Worm (Caenorhabditis elegans) whole organism, midembryonic: ENCODE results near the gene F16G10.13.

Source experiments
- T22C8.4 ChIP-seq: fragments of 200-800 bp; sonication (Bioruptor generic); IDR thresholded peaks from 2 replicates; pipeline ENCODE4 v1.3.6; 2022; ENCODE audit warnings: missing genetic modification characterization, missing compliant biosample characterization
- cog-1 ChIP-seq: sonication (generic microtip); optimal IDR thresholded peaks from 2 replicates; lab custom pipeline; 2016; ENCODE audit warnings: missing genetic modification characterization, missing compliant biosample characterization
- flt-1 ChIP-seq: fragments of 200-800 bp; sonication (Bioruptor generic); IDR thresholded peaks from 2 replicates; pipeline ENCODE4 v1.3.6; 2022; ENCODE audit warnings: missing genetic modification characterization, missing compliant biosample characterization
- klf-2 ChIP-seq: fragments of 200-800 bp; sonication (Bioruptor generic); conservative IDR thresholded peaks from 2 replicates; pipeline ENCODE4 v1.3.6; 2022; ENCODE audit warnings: missing genetic modification reagents, missing genetic modification characterization, missing compliant biosample characterization
- med-1 ChIP-seq: sonication (generic microtip); optimal IDR thresholded peaks from 2 replicates; lab custom pipeline; 2017; ENCODE audit warnings: missing genetic modification characterization, mild to moderate bottlenecking, missing compliant biosample characterization, antibody characterized with exemption, missing genetic modification reagents; ENCODE audit not compliant: insufficient read depth
- ref-1 ChIP-seq: fragments of 200-800 bp; sonication (Bioruptor generic); conservative IDR thresholded peaks from 2 replicates; pipeline ENCODE4 v1.3.6; 2022; ENCODE audit warnings: missing genetic modification reagents, missing genetic modification characterization, missing compliant biosample characterization
- tab-1 ChIP-seq: fragments of 200-800 bp; sonication (Bioruptor generic); IDR thresholded peaks from 2 replicates; pipeline ENCODE4 v1.3.6; 2022; ENCODE audit warnings: missing genetic modification characterization, missing compliant biosample characterization
- ztf-23 ChIP-seq: fragments of 200-800 bp; sonication (Bioruptor generic); IDR thresholded peaks from 2 replicates; pipeline ENCODE4 v1.3.6; 2022; ENCODE audit warnings: missing genetic modification reagents, missing genetic modification characterization, missing compliant biosample characterization
- ztf-29 ChIP-seq: fragments of 200-800 bp; sonication (Bioruptor generic); IDR thresholded peaks from 2 replicates; pipeline ENCODE4 v1.3.6; 2022; ENCODE audit warnings: missing genetic modification reagents, missing genetic modification characterization, missing compliant biosample characterization

Gene F16G10.13

DNA sequence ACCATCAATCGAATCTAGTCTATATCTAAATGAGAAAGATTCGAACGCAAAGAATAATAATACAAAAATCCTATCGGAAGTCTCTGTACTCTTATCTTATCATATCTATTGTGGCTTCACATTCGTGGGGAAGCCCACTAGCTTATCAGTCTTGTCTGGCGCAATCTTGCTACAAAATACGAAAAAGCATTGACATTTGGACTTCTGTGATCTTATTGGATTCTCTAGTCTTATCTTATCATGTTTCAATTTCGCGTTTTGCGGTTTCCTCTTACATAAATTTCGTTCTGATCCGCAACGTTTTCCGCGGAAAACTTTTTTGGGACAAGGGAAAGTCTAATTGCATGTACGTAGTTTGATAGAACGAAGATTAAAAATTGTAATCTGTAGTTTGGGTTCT lies 4.0 kb upstream of the F16G10.13 start:
- TF ChIP-seq tab-1 (GFP tag; lab: Robert Waterston, UW) (no peak), med-1 (GFP tag; lab: Kevin White, UChicago) (no peak), klf-2 (GFP tag; lab: Robert Waterston, UW) (no peak), cog-1 (tag; lab: Kevin White, UChicago) (no peak), ztf-29 (GFP tag; lab: Robert Waterston, UW) (no peak), T22C8.4 (GFP tag; lab: Robert Waterston, UW) (no peak), ref-1 (GFP tag; lab: Robert Waterston, UW) (no peak), flt-1 (no peak), ztf-23 (GFP tag; lab: Robert Waterston, UW) (no peak)

ce11 chrII:2398884-2399283 lies 3.1 kb upstream of the F16G10.13 start, which contains the start of gene F16G10.14:
F16G10.14 (minus strand) TSS chrII:2398984.
- TF ChIP-seq klf-2 (GFP tag; lab: Robert Waterston, UW) (no peak), ref-1 (GFP tag; lab: Robert Waterston, UW) (no peak), tab-1 (GFP tag; lab: Robert Waterston, UW) (no peak), ztf-23 (GFP tag; lab: Robert Waterston, UW) (no peak), ztf-29 (GFP tag; lab: Robert Waterston, UW) (no peak), T22C8.4 (GFP tag; lab: Robert Waterston, UW) (no peak), flt-1 (no peak), cog-1 (tag; lab: Kevin White, UChicago) (no peak)

DNA sequence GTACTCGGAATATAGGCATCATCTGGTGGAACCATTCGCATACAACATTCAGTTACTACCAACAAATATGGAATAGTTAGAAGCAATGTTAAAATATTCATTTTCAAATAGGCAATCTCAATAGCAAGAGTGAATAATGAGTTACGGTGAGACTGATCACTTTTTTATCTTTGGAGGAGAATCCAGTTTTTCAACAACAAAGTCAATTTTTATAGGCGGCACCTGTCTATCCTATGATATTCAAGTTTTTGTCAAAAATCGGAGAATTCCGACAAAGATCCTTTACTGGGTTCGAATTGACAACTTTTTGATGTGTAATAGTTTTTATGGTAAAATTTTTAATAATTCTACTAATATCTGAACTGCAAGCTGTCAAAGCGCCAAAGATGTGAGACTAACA lies 1.9 kb downstream of the F16G10.13 start, which contains the start of gene F16G10.11:
TSS of gene F16G10.11 (minus strand) at position 101 of the 400 bp plus-strand sequence.
- TF ChIP-seq ztf-23 (GFP tag; lab: Robert Waterston, UW) = no peak
- TF ChIP-seq flt-1 = no peak
- TF ChIP-seq ztf-29 (GFP tag; lab: Robert Waterston, UW) = no peak
- TF ChIP-seq med-1 (GFP tag; lab: Kevin White, UChicago) = no peak
- no peak for TF ChIP-seq ref-1 (GFP tag; lab: Robert Waterston, UW)
- TF ChIP-seq T22C8.4 (GFP tag; lab: Robert Waterston, UW) = no peak

DNA sequence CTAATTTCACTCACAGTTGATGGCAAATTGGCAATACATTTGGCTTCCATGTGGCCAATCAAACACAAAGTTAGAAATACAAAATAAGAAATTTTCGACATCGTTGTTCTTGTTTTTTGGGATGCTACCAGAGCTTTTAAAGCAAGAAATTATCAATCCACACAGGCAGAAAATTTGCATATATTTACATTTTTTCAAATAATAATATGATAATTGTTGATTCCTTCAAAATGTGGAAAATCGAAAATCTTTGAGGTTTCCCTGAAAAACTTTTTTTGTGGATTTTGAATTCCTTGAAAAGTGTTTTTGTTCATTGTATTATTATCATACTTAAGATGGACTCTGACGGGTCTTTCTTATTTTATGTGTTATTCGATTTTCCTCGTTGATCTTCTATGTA lies 4.9 kb downstream of the F16G10.13 start, which contains the start of gene F16G10.10:
TSS of gene F16G10.10 (minus strand) at position 101 of the 400 bp plus-strand sequence.
- TF ChIP-seq klf-2 (GFP tag; lab: Robert Waterston, UW) (no peak), ref-1 (GFP tag; lab: Robert Waterston, UW) (no peak), tab-1 (GFP tag; lab: Robert Waterston, UW) (no peak), ztf-29 (GFP tag; lab: Robert Waterston, UW) (no peak), med-1 (GFP tag; lab: Kevin White, UChicago) (no peak), flt-1 (no peak), T22C8.4 (GFP tag; lab: Robert Waterston, UW) (no peak)

DNA sequence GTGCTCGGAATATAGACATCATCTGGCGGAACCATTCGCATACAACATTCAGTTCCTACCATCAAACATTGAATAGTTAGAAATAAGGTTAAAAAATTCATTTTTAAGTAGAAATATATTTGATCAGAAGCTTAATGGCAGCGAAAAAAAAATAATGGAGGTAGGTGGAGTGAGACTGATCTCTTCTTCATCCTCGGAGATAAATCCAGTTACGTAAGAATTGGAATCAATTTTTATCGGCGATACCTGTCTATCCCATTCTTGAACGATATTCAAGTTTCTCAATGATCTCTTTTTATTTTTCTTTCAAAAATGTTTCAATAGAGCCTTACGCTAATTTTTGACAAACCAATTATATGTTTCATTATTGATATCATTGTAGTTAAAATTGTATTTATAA lies 10.3 kb downstream of the F16G10.13 start, which contains the start of gene F16G10.9:
TSS of gene F16G10.9 (minus strand) at position 101 of the 400 bp plus-strand sequence.
- no peak for TF ChIP-seq ztf-29 (GFP tag; lab: Robert Waterston, UW)
- no peak for TF ChIP-seq ref-1 (GFP tag; lab: Robert Waterston, UW)
- no peak for TF ChIP-seq ztf-23 (GFP tag; lab: Robert Waterston, UW)
- no peak for TF ChIP-seq T22C8.4 (GFP tag; lab: Robert Waterston, UW)
- no peak for TF ChIP-seq tab-1 (GFP tag; lab: Robert Waterston, UW)
- TF ChIP-seq cog-1 (tag; lab: Kevin White, UChicago) = no peak
- TF ChIP-seq klf-2 (GFP tag; lab: Robert Waterston, UW) = no peak
- no peak for TF ChIP-seq med-1 (GFP tag; lab: Kevin White, UChicago)
- no peak for TF ChIP-seq flt-1

- TF ChIP-seq ztf-23 (GFP tag; lab: Robert Waterston, UW) = no peak
- TF ChIP-seq flt-1 = no peak
- no peak for TF ChIP-seq ref-1 (GFP tag; lab: Robert Waterston, UW)
- TF ChIP-seq med-1 (GFP tag; lab: Kevin White, UChicago) = no peak
- no peak for TF ChIP-seq T22C8.4 (GFP tag; lab: Robert Waterston, UW)
- TF ChIP-seq klf-2 (GFP tag; lab: Robert Waterston, UW) = no peak
- TF ChIP-seq ztf-29 (GFP tag; lab: Robert Waterston, UW) = no peak
- no peak for TF ChIP-seq tab-1 (GFP tag; lab: Robert Waterston, UW)
- TF ChIP-seq cog-1 (tag; lab: Kevin White, UChicago) = no peak
Observed at ce11 chrII:2383334-2383733, 12.4 kb downstream of the F16G10.13 start, which contains the start of gene F16G10.8. F16G10.8 (minus strand) TSS chrII:2383434.

DNA sequence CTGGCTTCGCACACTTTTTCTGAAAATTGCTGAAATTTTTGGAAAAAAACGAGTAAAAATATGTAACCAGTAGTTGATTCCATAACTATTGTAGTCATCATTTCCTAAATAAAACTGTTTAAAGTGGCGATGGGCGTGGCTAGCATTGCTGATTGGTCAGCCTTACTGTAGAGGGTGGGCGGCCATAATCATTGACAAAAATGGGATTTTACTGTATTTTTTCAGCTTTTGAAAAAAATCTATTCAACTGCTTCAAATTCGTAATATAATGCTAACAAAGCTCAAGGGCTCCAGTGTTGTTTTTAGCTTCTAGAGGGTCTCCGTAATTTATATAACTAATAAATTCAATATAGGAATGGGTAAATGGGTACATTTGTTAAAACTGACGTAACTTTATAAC lies 15.6 kb downstream of the F16G10.13 start, which contains the start of gene F16G10.7:
TSS of gene F16G10.7 (minus strand) at position 101 of the 400 bp plus-strand sequence.
- TF ChIP-seq tab-1 (GFP tag; lab: Robert Waterston, UW) (no peak), klf-2 (GFP tag; lab: Robert Waterston, UW) (no peak), ztf-23 (GFP tag; lab: Robert Waterston, UW) (no peak), cog-1 (tag; lab: Kevin White, UChicago) (no peak), flt-1 (no peak), ztf-29 (GFP tag; lab: Robert Waterston, UW) (no peak), T22C8.4 (GFP tag; lab: Robert Waterston, UW) (no peak), med-1 (GFP tag; lab: Kevin White, UChicago) (no peak), ref-1 (GFP tag; lab: Robert Waterston, UW) (no peak)

ce11 chrII:2379673-2380072 lies 16.1 kb downstream of the F16G10.13 start:
- TF ChIP-seq cog-1 (tag; lab: Kevin White, UChicago) (no peak), med-1 (GFP tag; lab: Kevin White, UChicago) (no peak), ref-1 (GFP tag; lab: Robert Waterston, UW) (no peak), ztf-29 (GFP tag; lab: Robert Waterston, UW) (no peak), tab-1 (GFP tag; lab: Robert Waterston, UW) (no peak)

DNA sequence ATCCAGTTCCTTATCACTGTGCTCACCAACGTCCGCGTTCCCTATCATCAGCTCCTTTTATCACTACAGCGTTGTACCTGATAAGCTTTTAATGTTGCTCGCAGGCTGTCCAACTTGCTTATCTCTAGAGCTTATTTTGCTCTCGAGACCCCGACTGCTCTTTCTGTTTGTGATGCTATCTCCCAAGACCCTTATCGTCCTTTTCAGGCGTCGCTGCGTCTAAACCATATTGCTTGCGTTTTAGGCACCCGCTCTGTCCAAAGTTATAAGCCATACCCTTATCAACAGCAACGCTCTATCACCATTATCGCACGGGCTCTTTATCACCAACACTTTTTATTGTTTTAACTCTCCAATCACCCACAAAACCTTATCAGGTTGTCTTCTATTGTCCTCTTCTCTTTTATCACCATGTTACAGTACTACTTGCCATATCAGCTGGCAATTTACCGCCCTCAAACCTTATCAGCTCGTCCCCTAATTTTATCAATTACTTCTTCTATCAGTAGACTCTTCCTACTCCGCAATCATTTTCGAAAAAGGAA lies 17.2 kb downstream of the F16G10.13 start:
- TF ChIP-seq cog-1 (tag; lab: Kevin White, UChicago) (no peak), ref-1 (GFP tag; lab: Robert Waterston, UW) (no peak), ztf-23 (GFP tag; lab: Robert Waterston, UW) (no peak), tab-1 (GFP tag; lab: Robert Waterston, UW) (no peak), med-1 (GFP tag; lab: Kevin White, UChicago) (no peak), klf-2 (GFP tag; lab: Robert Waterston, UW) (no peak), T22C8.4 (GFP tag; lab: Robert Waterston, UW) (no peak), flt-1 (no peak), ztf-29 (GFP tag; lab: Robert Waterston, UW) (no peak)
